Worm (Caenorhabditis elegans): ENCODE data around the gene C15C8.7.

DNA sequence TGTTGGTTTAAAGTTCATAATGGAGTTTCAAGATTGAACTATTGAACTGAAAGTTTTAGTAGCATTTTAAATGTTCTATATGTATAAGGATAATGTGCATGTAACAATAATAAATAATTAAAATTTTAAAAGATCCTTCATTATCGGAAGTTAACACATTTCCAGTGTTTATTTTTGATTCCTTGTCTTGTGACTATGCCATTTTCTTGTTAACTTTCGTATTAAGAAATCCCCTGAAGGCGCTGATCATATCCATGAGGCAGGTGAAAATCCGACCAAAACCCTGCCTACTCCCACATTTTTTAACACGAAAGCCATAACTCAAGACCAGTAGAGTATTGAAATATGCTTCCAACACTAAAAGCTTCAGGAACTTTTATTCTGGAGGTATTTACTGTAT lies 25.1 kb downstream of the C15C8.7 start, which contains the start of gene R11D1.7:
- TF ChIP-seq ama-1 (optimal IDR thresholded peaks at IDR 0.05) (no peak), nhr-237 (tag; optimal IDR thresholded peaks at IDR 0.05) (no peak)
